Worm (Caenorhabditis elegans): ENCODE results near the gene ooc-3.

ooc-3 gene

ce11 chrII:11455140-11455539 is 40.0 kb downstream of the ooc-3 start:
- TF ChIP-seq fkh-4 (tag; optimal IDR thresholded peaks at IDR 0.05; ENCODE audit: borderline replicate concordance), result no peak
- no peak for TF ChIP-seq fkh-10 (GFP tag; optimal IDR thresholded peaks at IDR 0.05)
- TF ChIP-seq sox-4 (tag; optimal IDR thresholded peaks at IDR 0.05), result no peak
- TF ChIP-seq dsc-1 (tag; optimal IDR thresholded peaks at IDR 0.05), result no peak
- TF ChIP-seq hlh-17 (GFP tag; optimal IDR thresholded peaks at IDR 0.05; ENCODE audit: borderline replicate concordance), result no peak
- TF ChIP-seq grh-1 (GFP tag; IDR thresholded peaks at IDR 0.05), result 0 out of 2 replicates have a peak, but pooled peaks have one; percentile 6
- no peak for TF ChIP-seq tbx-2 (tag; optimal IDR thresholded peaks at IDR 0.05)
- TF ChIP-seq elt-3 (tag; optimal IDR thresholded peaks at IDR 0.05), result no peak

- TF ChIP-seq fkh-8 (tag; optimal IDR thresholded peaks at IDR 0.05) (peak; percentile 98), ceh-90 (tag; optimal IDR thresholded peaks at IDR 0.05) (no peak), lin-35 (GFP tag; optimal IDR thresholded peaks at IDR 0.05) (peak in 1 of 2 experiments; percentile 4), nhr-12 (tag; optimal IDR thresholded peaks at IDR 0.05) (no peak)
These were observed 41.5 kb downstream of the ooc-3 start for ce11 chrII:11453639-11454038.

DNA sequence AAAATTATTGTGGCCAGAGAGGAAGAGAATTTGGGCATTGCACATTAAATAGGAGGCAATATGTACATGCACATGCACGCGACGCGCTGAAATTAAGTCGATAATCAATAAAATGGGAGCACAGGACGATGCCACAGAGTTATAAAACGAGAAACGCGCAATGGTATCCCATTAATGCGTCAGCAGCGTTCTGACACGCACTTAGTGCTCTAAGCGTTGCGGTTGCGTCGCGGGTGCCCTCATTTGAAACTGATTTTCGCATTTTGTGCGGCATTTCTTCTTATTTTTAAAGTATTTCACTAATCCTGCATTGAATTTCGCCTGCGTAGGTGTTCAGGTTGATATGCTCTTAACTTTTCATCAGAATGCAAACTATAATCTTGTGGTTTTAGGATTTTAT is 42.1 kb downstream of the ooc-3 start, which contains the start of gene rsp-1:
TSS of gene rsp-1 (plus strand) at position 338 of the 400 bp plus-strand sequence.
- TF ChIP-seq rnt-1 (tag; optimal IDR thresholded peaks at IDR 0.05) (peak; percentile 94), lin-14 (GFP tag; optimal IDR thresholded peaks at IDR 0.05) (peak; percentile 89), nhr-19 (GFP tag; conservative IDR thresholded peaks at IDR 0.05) (peak; percentile 90), nhr-237 (tag; optimal IDR thresholded peaks at IDR 0.05) (no peak), efl-1 (optimal IDR thresholded peaks at IDR 0.05) (peak; percentile 88 to 90), efl-1 (GFP tag; optimal IDR thresholded peaks at IDR 0.05 in 1 of 2) (peak; percentile 84 to 98), ztf-11 (tag; optimal IDR thresholded peaks at IDR 0.05) (peak in 1 of 2 experiments; percentile 71), egl-27 (tag; optimal IDR thresholded peaks at IDR 0.05) (no peak), aha-1 (tag; optimal IDR thresholded peaks at IDR 0.05) (peak; percentile 17), ama-1 (optimal IDR thresholded peaks at IDR 0.05) (no peak), C04F5.9 (tag; optimal IDR thresholded peaks at IDR 0.05) (peak; percentile 82), grh-1 (GFP tag; IDR thresholded peaks at IDR 0.05) (peak; percentile 80), elt-2 (tag; optimal IDR thresholded peaks at IDR 0.05) (peak; percentile 76), nhr-77 (tag; optimal IDR thresholded peaks at IDR 0.05) (peak; percentile 78), hpl-2 (GFP tag; optimal IDR thresholded peaks at IDR 0.05) (peak; percentile 80), tbx-2 (tag; optimal IDR thresholded peaks at IDR 0.05) (peak; percentile 88), ceh-8 (GFP tag; optimal IDR thresholded peaks at IDR 0.05) (peak; percentile 55), nhr-12 (tag; optimal IDR thresholded peaks at IDR 0.05) (no peak), lsy-2 (tag; optimal IDR thresholded peaks at IDR 0.05) (peak; percentile 91 to 94), unc-62 (GFP tag; optimal IDR thresholded peaks at IDR 0.05) (no peak), Y116A8C.19 (tag; optimal IDR thresholded peaks at IDR 0.05; ENCODE audit: borderline replicate concordance) (no peak), mep-1 (tag; optimal IDR thresholded peaks at IDR 0.05) (peak; percentile 84), ceh-90 (tag; optimal IDR thresholded peaks at IDR 0.05) (no peak), ztf-4 (tag; optimal IDR thresholded peaks at IDR 0.05) (peak; percentile 84), dsc-1 (tag; optimal IDR thresholded peaks at IDR 0.05) (peak; percentile 89), unc-86 (tag; optimal IDR thresholded peaks at IDR 0.05) (peak; percentile 83), lin-15B (tag; optimal IDR thresholded peaks at IDR 0.05) (peak; percentile 84), blmp-1 (tag; optimal IDR thresholded peaks at IDR 0.05) (peak; percentile 27), C16A3.4 (tag; optimal IDR thresholded peaks at IDR 0.05) (peak; percentile 95), unc-130 (tag; optimal IDR thresholded peaks at IDR 0.05) (peak; percentile 91), pag-3 (tag; optimal IDR thresholded peaks at IDR 0.05; ENCODE audit: borderline replicate concordance, insufficient read depth) (no peak), xbp-1 (tag; optimal IDR thresholded peaks at IDR 0.05) (peak; percentile 90), jun-1 (tag; optimal IDR thresholded peaks at IDR 0.05) (peak; percentile 91), elt-3 (tag; optimal IDR thresholded peaks at IDR 0.05) (peak in 4 of 6 experiments; percentile 24 to 96 (median 67)), dpl-1 (GFP tag; optimal IDR thresholded peaks at IDR 0.05) (peak; percentile 84 to 88 (median 87)), swsn-7 (tag; optimal IDR thresholded peaks at IDR 0.05) (peak; percentile 91), mef-2 (tag; optimal IDR thresholded peaks at IDR 0.05) (peak; percentile 13), ceh-82 (tag; optimal IDR thresholded peaks at IDR 0.05) (peak; percentile 92 to 95 (median 94)), nhr-47 (tag; optimal IDR thresholded peaks at IDR 0.05) (peak; percentile 91), lin-39 (tag; optimal IDR thresholded peaks at IDR 0.05) (peak; percentile 42), nhr-20 (tag; optimal IDR thresholded peaks at IDR 0.05) (peak; percentile 94), lin-35 (GFP tag; optimal IDR thresholded peaks at IDR 0.05) (peak; percentile 90 to 94), sox-4 (tag; optimal IDR thresholded peaks at IDR 0.05) (peak; percentile 45), nhr-11 (tag; optimal IDR thresholded peaks at IDR 0.05) (peak; percentile 46)

All from whole organism, L1 larva.